Fruit fly (Drosophila melanogaster) whole organism, larva: ENCODE data around the gene senju.

Source experiments
- noc ChIP-seq: fragments of 200-800 bp; sonication (Bioruptor generic); optimal IDR thresholded peaks from 3 replicates; lab custom pipeline; 2019; ENCODE audit warnings: missing biosample characterization, mild to moderate bottlenecking, missing genetic modification characterization, moderate library complexity

Gene senju

DNA sequence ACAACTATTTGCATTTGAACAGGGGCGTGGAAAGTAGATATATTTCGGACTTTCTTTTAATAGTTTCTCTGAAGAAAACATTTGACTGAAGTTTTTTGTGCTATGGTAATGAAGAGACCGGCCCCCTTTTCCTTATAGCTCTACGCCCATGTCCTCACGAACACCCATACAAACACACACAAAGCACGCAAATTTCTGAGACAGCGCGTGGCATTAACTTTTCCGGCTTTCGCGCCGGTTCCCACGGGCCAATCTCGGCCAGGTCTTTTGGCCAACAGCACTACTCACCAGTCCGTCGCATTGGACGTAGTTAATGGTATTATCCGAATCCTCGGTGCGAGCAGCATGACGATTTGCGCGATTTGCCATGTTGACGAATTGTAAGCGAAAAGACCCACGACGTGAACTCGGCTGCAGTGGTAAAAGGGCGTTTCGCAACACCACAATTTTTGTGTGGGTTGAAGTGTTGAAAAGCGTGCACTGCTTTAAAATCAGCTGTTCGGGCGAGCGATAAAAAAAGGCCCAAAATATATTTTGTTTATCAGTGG is at the start of gene senju:
Gene senju (plus strand): TSS at position 477 of the 548 bp plus-strand sequence.
- TF ChIP-seq noc (tag; lab: Kevin White, UChicago), result peak; percentile 85

DNA sequence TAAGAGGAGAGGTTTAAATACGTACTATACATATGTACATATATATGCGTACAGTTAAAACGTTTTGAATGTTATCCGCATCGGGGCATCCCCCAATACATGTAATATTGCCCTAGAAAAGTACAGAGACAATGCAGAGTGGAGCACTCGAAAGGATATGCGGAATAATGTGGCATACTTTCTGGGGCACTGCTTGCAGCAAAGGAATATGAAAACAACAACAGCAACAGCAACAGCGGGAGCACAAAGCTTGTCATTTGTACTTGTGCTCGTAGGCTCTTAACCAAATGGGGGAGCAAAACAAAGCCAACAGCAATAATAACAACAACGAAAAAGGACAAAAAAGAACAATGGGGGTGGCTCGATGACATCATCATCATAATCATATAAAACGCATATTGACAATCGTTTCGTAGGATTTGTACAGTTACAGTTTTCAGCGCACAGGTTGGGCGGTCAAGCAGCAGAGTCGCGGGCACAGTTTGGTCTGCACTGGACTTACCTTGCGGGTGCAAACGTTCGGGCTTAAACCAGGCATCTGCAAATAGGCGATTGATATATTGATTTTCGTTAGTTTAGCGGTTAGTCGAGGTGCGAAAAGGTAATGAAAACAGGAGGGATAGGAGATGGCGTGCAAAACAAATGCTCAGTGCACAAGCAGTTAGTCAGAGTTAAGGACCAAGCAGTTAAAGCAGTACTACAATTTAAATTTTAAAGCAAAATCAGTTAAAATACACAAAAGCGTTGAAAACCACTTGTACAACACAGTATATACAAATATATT is 48.8 kb upstream of the senju start:
- TF ChIP-seq noc (tag; lab: Kevin White, UChicago), result no peak

DNA sequence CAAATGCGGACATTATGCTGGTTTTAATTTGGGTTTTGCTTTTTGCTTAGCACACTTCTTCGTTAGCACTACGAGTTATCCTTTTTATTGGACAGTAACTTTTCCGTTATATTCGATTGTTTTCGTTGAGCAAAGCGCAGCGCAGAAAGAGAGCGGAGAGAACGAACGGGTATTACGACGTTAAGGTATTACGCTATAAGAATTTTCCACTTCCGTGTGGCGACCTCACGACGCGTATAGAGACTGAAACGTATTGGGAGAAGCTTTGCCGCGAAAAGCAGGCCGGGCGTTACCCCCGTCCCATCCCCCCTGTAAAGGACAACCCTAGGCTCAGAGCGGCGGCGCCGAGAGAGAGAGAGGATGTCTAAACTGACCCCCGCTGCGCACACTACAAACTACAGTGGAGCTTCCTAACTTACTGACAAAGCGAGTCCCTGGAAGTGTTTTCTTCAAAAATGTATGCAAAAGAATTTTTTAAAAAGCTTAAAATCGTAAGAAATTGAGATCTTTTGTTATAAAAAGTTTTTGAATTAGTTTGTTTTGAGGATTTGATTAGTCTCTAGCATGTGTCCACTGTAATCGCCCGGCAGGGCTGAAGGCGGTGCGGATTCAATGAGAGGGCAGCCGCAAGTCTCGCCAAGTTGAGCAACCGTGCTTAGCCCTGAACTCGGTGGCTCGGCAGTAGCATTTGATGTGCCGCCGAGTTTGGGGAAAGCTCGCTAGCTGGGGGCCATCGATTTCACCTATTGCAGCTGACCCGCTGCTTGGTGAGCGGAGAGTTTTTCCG is 47.8 kb upstream of the senju start:
- peak; percentile 87 for TF ChIP-seq noc (tag; lab: Kevin White, UChicago)

DNA sequence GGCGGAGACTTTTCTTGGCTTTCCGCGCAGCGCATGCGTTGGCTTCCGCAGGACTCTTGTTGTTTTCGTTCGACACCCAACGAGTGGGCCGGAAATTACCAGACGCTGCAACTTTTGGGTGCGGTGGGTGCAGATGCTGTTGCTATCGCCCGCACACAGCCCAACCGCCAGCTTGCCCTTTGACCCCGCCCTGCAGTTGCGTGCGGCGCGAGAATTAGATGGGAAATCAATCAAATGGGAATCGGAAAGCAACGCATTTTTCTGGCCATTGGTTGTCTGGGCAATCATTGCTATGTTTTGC is 47.2 kb upstream of the senju start:
- TF ChIP-seq noc (tag; lab: Kevin White, UChicago), result no peak

DNA sequence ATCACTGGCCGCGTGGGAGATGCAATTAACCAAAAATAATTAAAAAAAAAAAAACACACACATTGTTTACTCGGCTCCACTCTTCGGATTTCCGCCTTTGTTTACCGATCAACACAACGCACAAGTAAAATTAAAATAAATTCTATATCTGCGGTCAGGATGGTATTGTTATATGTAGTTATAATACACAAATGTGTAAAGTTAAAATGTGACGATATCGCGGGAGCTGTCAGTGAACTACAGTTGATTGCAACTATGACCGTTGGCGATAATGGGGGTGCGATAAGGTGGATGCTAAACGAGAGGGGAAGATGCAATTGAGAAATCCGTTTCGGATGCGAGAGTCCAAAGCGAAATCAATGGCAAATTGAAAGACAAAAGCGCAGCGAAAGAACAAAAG is 46.3 kb upstream of the senju start:
- TF ChIP-seq noc (tag; lab: Kevin White, UChicago), result no peak

DNA sequence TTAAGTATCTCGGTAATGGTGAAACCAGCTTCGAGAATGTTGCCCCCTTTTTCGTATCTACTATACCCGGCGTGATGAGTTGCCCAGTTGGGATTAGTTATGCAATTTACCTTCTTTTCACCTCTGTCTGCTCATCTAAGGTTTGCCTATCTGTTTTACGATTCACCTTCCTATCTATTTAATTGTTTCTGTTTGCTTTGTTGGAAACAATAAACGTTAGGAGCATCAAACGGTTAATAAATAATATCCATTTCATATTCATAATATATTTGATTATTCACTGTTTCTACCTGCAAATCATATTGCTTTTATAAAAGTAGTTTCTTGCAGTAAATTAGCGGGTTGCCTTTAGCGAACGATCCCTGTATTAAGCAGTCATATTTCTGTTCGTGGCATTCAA is 45.4 kb upstream of the senju start:
- peak; percentile 81 for TF ChIP-seq noc (tag; lab: Kevin White, UChicago)

DNA sequence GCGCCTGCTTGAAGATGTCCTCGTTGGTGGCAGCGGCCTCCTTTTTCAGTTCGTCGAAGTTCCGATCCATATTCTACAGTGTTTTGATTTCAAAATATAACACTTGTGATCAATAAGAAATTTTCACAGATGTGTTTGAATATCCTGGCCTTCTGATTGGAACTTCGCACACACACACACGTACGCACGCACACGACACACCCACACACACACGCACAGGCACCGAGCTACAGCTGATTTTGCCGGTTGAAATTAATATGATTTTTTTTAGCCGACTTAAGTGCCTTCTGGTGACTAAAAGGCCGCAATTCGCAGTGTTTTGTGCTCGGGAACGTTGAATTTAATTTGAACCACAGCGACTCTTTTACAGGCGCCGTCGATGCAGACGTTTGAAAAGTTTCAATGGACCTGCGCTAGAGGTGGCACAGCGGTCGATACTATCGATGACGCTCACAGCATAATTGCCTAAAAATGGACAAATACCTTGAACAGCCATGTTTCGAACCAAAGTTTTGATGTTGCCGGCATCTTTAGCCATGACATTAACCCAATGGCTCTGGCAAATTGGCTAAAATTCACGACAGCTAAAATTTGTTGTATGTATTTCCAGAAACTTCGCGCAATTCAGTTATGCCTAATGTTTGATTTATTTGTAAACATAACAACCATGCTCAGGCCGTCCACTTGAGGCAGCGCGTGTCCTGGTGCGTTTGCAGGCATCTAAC is 43.2 kb upstream of the senju start, which contains the start of gene Rtnl1:
Gene Rtnl1 (minus strand): TSS at position 415 of the 725 bp plus-strand sequence.
- TF ChIP-seq noc (tag; lab: Kevin White, UChicago), result peak; percentile 42

DNA sequence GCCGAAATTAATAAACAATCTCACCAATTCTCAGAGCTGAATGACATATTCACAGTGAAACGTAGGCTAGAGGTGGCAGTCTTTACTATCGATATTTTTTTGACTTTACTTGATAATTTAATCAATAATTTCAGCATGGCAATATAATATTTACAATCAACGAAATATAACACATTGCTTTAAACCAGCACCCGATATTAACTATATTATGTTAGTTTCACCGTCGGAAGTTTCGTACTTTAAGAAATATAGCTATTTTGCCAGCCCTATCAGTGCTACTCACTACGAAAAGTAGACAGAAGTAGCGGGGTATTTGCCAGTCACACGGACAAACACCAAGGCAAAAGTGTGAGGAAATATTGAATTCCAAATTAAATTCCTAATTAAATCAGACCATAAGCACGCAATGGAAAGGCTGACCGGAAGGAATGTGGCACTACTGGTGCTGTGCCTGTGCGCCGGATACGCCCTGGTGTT is 41.8 kb upstream of the senju start, which contains the start of the genes CG31917, Tfb5 and SelT:
Gene CG31917 (minus strand): TSS at position 51 of the 477 bp plus-strand sequence.
Gene Tfb5 (minus strand): TSS at position 51 of the 477 bp plus-strand sequence.
Gene SelT (plus strand): TSS at position 139 of the 477 bp plus-strand sequence.
- peak; percentile 78 for TF ChIP-seq noc (tag; lab: Kevin White, UChicago)

DNA sequence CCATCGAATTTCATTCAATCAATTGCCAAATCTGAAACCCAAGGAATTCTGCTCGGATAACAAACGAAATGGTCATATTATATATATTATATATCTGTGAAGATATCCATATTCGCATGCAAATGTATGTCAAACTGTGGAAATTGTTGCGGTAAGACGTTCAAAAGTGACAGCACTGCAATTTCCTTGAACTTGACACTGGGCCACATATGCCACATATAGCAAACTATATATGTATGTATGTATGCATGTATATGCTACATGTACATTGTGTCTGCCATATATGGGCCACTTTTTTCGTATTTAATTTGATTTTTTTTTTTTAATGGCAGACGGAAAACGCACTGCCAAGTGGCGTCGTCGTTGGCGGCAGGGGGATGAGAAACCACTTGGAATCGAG is 32.2 kb upstream of the senju start:
- TF ChIP-seq noc (tag; lab: Kevin White, UChicago), result no peak

DNA sequence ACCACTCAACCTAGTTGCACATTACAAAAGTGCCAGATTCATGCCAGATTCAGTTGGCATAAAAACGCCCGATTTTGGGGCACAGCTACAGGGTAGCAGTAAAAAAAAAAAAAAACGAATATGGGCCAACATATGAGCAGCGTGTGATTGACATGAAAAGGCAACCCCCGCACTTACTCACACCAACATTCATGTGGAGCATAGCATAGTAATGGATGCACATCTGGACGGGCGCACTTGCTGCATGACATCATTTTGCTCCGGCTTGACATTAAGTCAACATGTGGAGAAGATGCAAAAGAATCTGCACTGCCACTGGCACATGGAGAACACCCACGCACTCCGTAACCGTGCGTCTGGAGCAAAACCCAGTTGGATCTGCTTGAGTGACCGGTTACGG is 30.0 kb upstream of the senju start:
- no peak for TF ChIP-seq noc (tag; lab: Kevin White, UChicago)

DNA sequence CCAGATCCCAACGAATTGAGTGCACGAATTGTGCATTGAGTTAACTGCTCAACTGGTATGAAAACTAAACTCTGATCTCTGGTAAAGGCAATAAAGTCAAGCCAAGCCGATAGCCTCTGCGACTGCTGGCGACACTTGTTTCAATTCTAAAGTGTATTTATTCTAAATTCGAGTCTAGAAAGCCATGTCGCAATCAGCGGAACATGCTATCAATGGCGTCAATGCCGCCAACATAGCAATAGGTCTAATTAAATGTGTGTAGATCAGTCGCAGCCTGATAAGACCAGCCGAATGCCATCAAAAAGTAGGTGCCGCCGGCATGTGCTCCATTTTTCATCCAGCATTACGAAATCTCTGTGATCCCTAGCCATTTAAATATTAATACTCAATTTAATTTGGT is 27.1 kb upstream of the senju start:
- peak; percentile 74 for TF ChIP-seq noc (tag; lab: Kevin White, UChicago)

DNA sequence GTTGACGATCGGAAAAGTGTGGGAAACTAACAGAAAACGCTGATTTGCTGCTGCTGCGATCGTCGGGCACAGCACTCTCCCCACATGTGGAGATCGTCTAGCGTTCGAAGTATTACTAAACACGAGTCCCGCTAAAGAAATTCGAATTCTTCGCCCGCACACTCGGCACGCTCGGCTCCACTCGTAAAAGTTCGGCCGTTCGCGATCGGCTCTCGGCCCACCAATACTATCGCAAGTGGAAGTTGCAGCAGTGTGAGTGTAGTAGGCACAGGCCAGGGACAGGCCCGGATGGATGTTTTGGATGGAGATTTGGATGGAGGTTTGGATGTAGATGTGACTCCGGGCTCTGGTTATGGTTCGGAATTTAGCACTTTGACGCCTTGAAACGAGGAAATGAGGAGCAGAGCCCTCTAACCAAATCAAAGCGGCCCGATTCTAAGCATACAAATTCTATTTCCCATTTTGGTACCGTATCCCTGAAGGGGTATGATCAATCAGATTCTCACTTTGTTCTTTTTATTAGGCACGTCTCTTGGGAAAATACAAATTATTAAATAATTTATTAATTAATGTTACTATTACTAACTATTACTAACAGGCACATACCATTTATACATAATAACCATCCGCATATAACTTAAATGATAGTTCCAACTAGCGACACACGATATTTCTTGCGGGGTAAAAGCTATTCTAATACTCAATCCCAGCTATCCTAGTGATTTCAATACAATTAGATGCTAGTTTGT is 25.1 kb upstream of the senju start:
- peak; percentile 52 for TF ChIP-seq noc (tag; lab: Kevin White, UChicago)

DNA sequence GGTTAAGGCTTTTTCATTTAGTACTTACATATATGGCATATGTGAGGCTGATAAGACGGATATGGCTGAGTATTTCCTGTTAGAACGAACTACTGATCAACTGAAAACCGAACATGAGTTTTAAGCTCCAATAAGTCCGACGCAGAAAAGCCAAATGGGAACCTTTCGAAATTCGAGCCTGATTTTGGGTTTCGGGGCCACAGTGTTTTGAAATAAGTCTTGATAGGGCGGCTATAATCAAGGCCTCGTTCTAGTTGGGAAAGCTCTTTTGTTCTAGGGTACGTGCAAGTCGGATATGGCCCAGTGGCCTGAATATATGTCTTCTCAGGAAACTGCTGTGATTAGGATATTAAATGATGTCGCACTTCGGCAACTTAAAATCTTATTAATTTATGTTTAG is 24.6 kb upstream of the senju start, which contains the start of gene vkg:
Gene vkg (minus strand): TSS at position 101 of the 400 bp plus-strand sequence.
- TF ChIP-seq noc (tag; lab: Kevin White, UChicago), result no peak

DNA sequence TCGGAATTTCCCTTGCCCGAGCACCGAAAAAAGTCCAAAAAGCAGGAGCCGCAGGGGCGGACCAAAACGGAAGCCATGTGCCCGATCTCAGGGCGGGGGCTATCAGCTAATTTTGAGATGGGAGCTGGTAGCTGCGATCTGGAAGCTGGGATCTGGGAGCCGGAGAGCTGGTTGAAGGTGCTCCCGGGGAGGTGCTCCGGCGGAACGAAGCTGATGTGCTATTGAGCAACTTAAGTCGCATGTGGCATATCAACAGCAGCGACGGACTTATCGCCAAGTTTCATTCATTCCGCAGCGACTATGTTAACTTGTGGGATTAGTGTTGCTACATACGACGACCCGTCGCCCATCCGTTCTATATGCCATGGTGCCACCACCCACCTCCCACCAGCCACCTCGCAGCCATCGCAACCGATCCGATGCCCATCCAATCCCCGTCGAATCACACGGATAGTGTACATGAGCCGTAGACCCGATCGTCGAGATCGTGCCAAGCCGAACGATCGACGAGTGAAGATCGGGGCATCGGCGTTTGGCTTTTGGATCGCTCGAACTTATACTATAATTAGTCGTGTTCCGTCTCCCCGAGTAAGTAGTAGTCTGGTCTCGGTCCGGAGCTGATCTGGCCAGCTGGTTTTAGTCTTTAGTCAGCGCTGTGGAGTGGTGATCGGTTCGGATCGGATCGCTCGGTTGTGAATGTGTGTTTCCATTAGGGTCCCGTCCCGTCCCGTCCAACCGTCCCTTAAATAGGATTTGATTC is 23.4 kb upstream of the senju start, which contains the start of gene Col4a1:
Gene Col4a1 (plus strand): TSS at position 561 of the 760 bp plus-strand sequence.
- TF ChIP-seq noc (tag; lab: Kevin White, UChicago), result no peak
